Worm (Caenorhabditis elegans): ENCODE measurements around the gene K06A9.2.

K06A9.2 gene

ce11 chrX:1492174-1492573 is 44.0 kb upstream of the K06A9.2 start:
- TF ChIP-seq nhr-76 (tag; optimal IDR thresholded peaks at IDR 0.05): no peak
- TF ChIP-seq lsy-12 (tag; optimal IDR thresholded peaks at IDR 0.05): no peak
- no peak for TF ChIP-seq pha-4 (tag; optimal IDR thresholded peaks at IDR 0.05)
- no peak for TF ChIP-seq R02D3.7 (tag; optimal IDR thresholded peaks at IDR 0.05)
- no peak for TF ChIP-seq unc-39 (tag; optimal IDR thresholded peaks at IDR 0.05)
- peak; percentile 27 for TF ChIP-seq nhr-23 (tag; optimal IDR thresholded peaks at IDR 0.05)

ce11 chrX:1494256-1494655 is 41.9 kb upstream of the K06A9.2 start, which contains the start of gene F09E10.5:
Gene F09E10.5 (minus strand): TSS chrX:1494356.
- TF ChIP-seq ceh-16 (tag; optimal IDR thresholded peaks at IDR 0.05) (no peak), pha-4 (tag; optimal IDR thresholded peaks at IDR 0.05) (no peak), pqm-1 (tag; optimal IDR thresholded peaks at IDR 0.05) (no peak), unc-62 (GFP tag; optimal IDR thresholded peaks at IDR 0.05) (no peak), nhr-43 (tag; optimal IDR thresholded peaks at IDR 0.05; ENCODE audit: poor library complexity, severe bottlenecking) (no peak), ztf-4 (tag; optimal IDR thresholded peaks at IDR 0.05) (no peak), nhr-237 (tag; optimal IDR thresholded peaks at IDR 0.05) (no peak), nhr-67 (tag; optimal IDR thresholded peaks at IDR 0.05) (no peak), unc-39 (tag; optimal IDR thresholded peaks at IDR 0.05) (no peak), ceh-9 (tag; optimal IDR thresholded peaks at IDR 0.05) (no peak), R02D3.7 (tag; optimal IDR thresholded peaks at IDR 0.05) (no peak), elt-1 (tag; optimal IDR thresholded peaks at IDR 0.05) (no peak), fos-1 (tag; optimal IDR thresholded peaks at IDR 0.05) (no peak), hmg-11 (tag; optimal IDR thresholded peaks at IDR 0.05) (no peak), nhr-11 (tag; optimal IDR thresholded peaks at IDR 0.05) (no peak)

- TF ChIP-seq egl-27 (tag; optimal IDR thresholded peaks at IDR 0.05) (no peak), fos-1 (tag; optimal IDR thresholded peaks at IDR 0.05) (no peak), ztf-11 (tag; optimal IDR thresholded peaks at IDR 0.05) (no peak), nhr-67 (tag; optimal IDR thresholded peaks at IDR 0.05) (no peak), elt-1 (tag; optimal IDR thresholded peaks at IDR 0.05) (no peak), nhr-77 (tag; optimal IDR thresholded peaks at IDR 0.05) (no peak), hmg-11 (tag; optimal IDR thresholded peaks at IDR 0.05) (no peak), fkh-2 (tag; optimal IDR thresholded peaks at IDR 0.05) (no peak), ceh-9 (tag; optimal IDR thresholded peaks at IDR 0.05) (no peak)
These were observed 40.2 kb upstream of the K06A9.2 start for ce11 chrX:1495980-1496379.

- TF ChIP-seq ceh-16 (tag; optimal IDR thresholded peaks at IDR 0.05) (no peak), fkh-10 (GFP tag; optimal IDR thresholded peaks at IDR 0.05) (no peak), lin-15B (tag; optimal IDR thresholded peaks at IDR 0.05) (no peak), ceh-82 (tag; optimal IDR thresholded peaks at IDR 0.05) (no peak), snpc-4 (tag; optimal IDR thresholded peaks at IDR 0.05) (no peak), eor-1 (tag; optimal IDR thresholded peaks at IDR 0.05) (no peak), lsy-12 (tag; optimal IDR thresholded peaks at IDR 0.05) (no peak)
These were observed 38.6 kb upstream of the K06A9.2 start, which contains the start of gene F09E10.6 for ce11 chrX:1497581-1497980. Gene F09E10.6 (minus strand): TSS chrX:1497681.

ce11 chrX:1499499-1499898 is 36.7 kb upstream of the K06A9.2 start:
- TF ChIP-seq ceh-9 (tag; optimal IDR thresholded peaks at IDR 0.05) (no peak), ama-1 (optimal IDR thresholded peaks at IDR 0.05) (no peak), nhr-76 (tag; optimal IDR thresholded peaks at IDR 0.05) (no peak), nhr-23 (tag; optimal IDR thresholded peaks at IDR 0.05) (no peak), ceh-82 (tag; optimal IDR thresholded peaks at IDR 0.05) (no peak), nhr-237 (tag; optimal IDR thresholded peaks at IDR 0.05) (no peak), lin-39 (tag; optimal IDR thresholded peaks at IDR 0.05) (no peak), nhr-28 (tag; optimal IDR thresholded peaks at IDR 0.05) (no peak), nhr-43 (tag; optimal IDR thresholded peaks at IDR 0.05; ENCODE audit: poor library complexity, severe bottlenecking) (no peak), ceh-16 (tag; optimal IDR thresholded peaks at IDR 0.05) (no peak)

- TF ChIP-seq daf-12 (tag; optimal IDR thresholded peaks at IDR 0.05) (no peak), ceh-16 (tag; optimal IDR thresholded peaks at IDR 0.05) (no peak), egl-5 (tag; optimal IDR thresholded peaks at IDR 0.05) (no peak), ceh-28 (tag; optimal IDR thresholded peaks at IDR 0.05) (no peak), skn-1 (tag; optimal IDR thresholded peaks at IDR 0.05) (no peak), snpc-4 (tag; optimal IDR thresholded peaks at IDR 0.05) (no peak), unc-39 (tag; optimal IDR thresholded peaks at IDR 0.05) (no peak), ztf-4 (tag; optimal IDR thresholded peaks at IDR 0.05) (no peak), nhr-77 (tag; optimal IDR thresholded peaks at IDR 0.05) (no peak), eor-1 (tag; optimal IDR thresholded peaks at IDR 0.05) (no peak)
These were observed 34.4 kb upstream of the K06A9.2 start, which contains the start of gene F09E10.7 for ce11 chrX:1501752-1502151. Gene F09E10.7 (minus strand): TSS chrX:1501852.
